Worm (Caenorhabditis elegans) whole organism, mixed stage, embryonic: Measurements from ENCODE around the gene M04C3.1.

ENCODE experiments used
- blmp-1 ChIP-seq: fragments of 150-350 bp; optimal IDR thresholded peaks from 2 replicates; lab custom pipeline; 2014; ENCODE audit warnings: missing biosample characterization, missing genetic modification characterization
- ces-1 ChIP-seq: fragments of 150-350 bp; optimal IDR thresholded peaks from 2 replicates; lab custom pipeline; 2014; ENCODE audit warnings: missing biosample characterization, missing genetic modification reagents, missing genetic modification characterization
- lin-13 ChIP-seq: fragments of 150-350 bp; optimal IDR thresholded peaks from 2 replicates; lab custom pipeline; 2014; ENCODE audit warnings: missing biosample characterization, missing genetic modification characterization
- mep-1 ChIP-seq: fragments of 150-350 bp; optimal IDR thresholded peaks from 2 replicates; lab custom pipeline; 2017; ENCODE audit warnings: missing biosample characterization, missing genetic modification reagents, missing genetic modification characterization, inconsistent platforms
- nhr-237 ChIP-seq: fragments of 150-350 bp; optimal IDR thresholded peaks from 2 replicates; lab custom pipeline; 2014; ENCODE audit warnings: missing biosample characterization, missing genetic modification characterization
- nhr-28 ChIP-seq: fragments of 150-350 bp; optimal IDR thresholded peaks from 2 replicates; lab custom pipeline; 2014; ENCODE audit warnings: missing biosample characterization, missing genetic modification characterization
- pha-4 ChIP-seq: fragments of 150-350 bp; optimal IDR thresholded peaks from 2 replicates; lab custom pipeline; 2018; ENCODE audit warnings: missing biosample characterization, missing genetic modification reagents, missing genetic modification characterization
- snpc-4 ChIP-seq: fragments of 150-350 bp; optimal IDR thresholded peaks from 2 replicates; lab custom pipeline; 2014; ENCODE audit warnings: missing biosample characterization, missing genetic modification characterization
- unc-39 ChIP-seq: fragments of 150-350 bp; optimal IDR thresholded peaks from 2 replicates; lab custom pipeline; 2014; ENCODE audit warnings: missing biosample characterization, missing genetic modification characterization
- ztf-11 ChIP-seq: fragments of 150-350 bp; optimal IDR thresholded peaks from 2 replicates; lab custom pipeline; 2014; ENCODE audit warnings: missing biosample characterization, missing genetic modification characterization

DNA sequence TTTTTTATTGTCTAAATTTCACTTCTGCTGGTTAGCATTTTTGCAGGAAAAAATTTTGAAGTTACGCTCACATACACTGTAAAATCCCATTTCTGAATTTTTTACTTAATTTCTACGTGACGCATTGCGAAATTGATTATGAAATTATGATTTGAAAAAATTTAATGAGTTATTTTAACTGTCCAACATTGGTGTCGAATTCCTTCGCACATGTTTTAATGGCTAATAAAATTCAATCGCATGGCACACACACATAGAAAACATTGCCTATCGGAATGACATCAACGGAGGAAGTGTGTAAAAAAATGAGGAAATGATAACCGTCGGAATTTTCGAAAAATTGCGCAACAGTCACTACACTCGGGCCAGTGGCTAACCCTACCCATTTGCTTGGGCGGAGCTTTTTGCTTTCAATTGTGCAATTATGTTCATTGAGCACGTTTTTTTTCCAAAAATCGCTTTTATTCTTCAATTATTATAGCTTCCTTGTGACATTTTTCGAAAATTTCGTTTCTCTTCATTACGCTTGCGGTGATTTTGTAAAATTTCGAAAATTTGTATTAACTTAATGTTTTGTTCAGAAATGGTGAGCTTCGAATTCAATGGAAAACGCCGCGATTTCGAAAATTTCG lies 11.5 kb downstream of the M04C3.1 start, which contains the start of gene C25F9.16:
- TF ChIP-seq snpc-4 (tag; lab: Kevin White, UChicago) (no peak), mep-1 (tag; lab: Kevin White, UChicago) (no peak), blmp-1 (tag; lab: Kevin White, UChicago) (no peak), ces-1 (GFP tag; lab: Kevin White, UChicago) (no peak), nhr-28 (tag; lab: Kevin White, UChicago) (no peak), ztf-11 (tag; lab: Kevin White, UChicago) (no peak), lin-13 (tag; lab: Kevin White, UChicago) (no peak), nhr-237 (tag; lab: Kevin White, UChicago) (no peak), unc-39 (tag; lab: Kevin White, UChicago) (no peak), pha-4 (tag; lab: Kevin White, UChicago) (no peak)
